Fruit fly (Drosophila melanogaster) whole organism, pupa: ENCODE results near the gene VhaM9.7-d.

Experiments used
- CG10348 ChIP-seq: fragments of 200-800 bp; sonication (Bioruptor generic); IDR thresholded peaks from 2 replicates; pipeline ENCODE4 v1.3.6; 2022; ENCODE audit warnings: missing biosample characterization, missing genetic modification characterization
- CG12605 ChIP-seq: fragments of 200-800 bp; sonication (Bioruptor generic); IDR thresholded peaks from 2 replicates; pipeline ENCODE4 v1.3.6; 2022; ENCODE audit warnings: missing biosample characterization, missing genetic modification characterization
- CG13204 ChIP-seq: fragments of 200-800 bp; sonication (Bioruptor generic); optimal IDR thresholded peaks from 2 replicates; lab custom pipeline; 2018; ENCODE audit warnings: missing biosample characterization, mild to moderate bottlenecking, missing genetic modification characterization, moderate library complexity
- CG14655 ChIP-seq: fragments of 200-800 bp; sonication (Bioruptor generic); optimal IDR thresholded peaks from 3 replicates; lab custom pipeline; 2017; ENCODE audit warnings: mild to moderate bottlenecking, missing biosample characterization, missing genetic modification reagents, missing genetic modification characterization
- CG15710 ChIP-seq: fragments of 200-800 bp; sonication (Bioruptor generic); optimal IDR thresholded peaks from 2 replicates; lab custom pipeline; 2018; ENCODE audit warnings: missing biosample characterization, mild to moderate bottlenecking, missing genetic modification characterization, moderate library complexity
- CG17806 ChIP-seq: fragments of 200-800 bp; sonication (Bioruptor generic); optimal IDR thresholded peaks from 2 replicates; lab custom pipeline; 2018; ENCODE audit warnings: missing biosample characterization, mild to moderate bottlenecking, missing genetic modification characterization, moderate library complexity
- CG32121 ChIP-seq: fragments of 200-800 bp; sonication (Bioruptor generic); IDR thresholded peaks from 2 replicates; pipeline ENCODE4 v1.3.6; 2022; ENCODE audit warnings: missing biosample characterization, missing genetic modification characterization
- CG34367 ChIP-seq: fragments of 200-800 bp; sonication (Bioruptor generic); optimal IDR thresholded peaks from 2 replicates; lab custom pipeline; 2018; ENCODE audit warnings: missing biosample characterization, mild to moderate bottlenecking, missing genetic modification characterization
- CG4496 ChIP-seq: fragments of 200-800 bp; sonication (Bioruptor generic); IDR thresholded peaks from 3 replicates; pipeline ENCODE4 v1.3.6; 2022; ENCODE audit warnings: missing biosample characterization, missing genetic modification characterization
- CG8159 ChIP-seq: fragments of 200-800 bp; sonication (Bioruptor generic); optimal IDR thresholded peaks from 3 replicates; lab custom pipeline; 2018; ENCODE audit warnings: missing biosample characterization, mild to moderate bottlenecking, missing genetic modification characterization, moderate library complexity
- CG8301 ChIP-seq: fragments of 200-800 bp; sonication (Bioruptor generic); optimal IDR thresholded peaks from 2 replicates; lab custom pipeline; 2018; ENCODE audit warnings: missing biosample characterization, mild to moderate bottlenecking, missing genetic modification characterization
- CG9948 ChIP-seq: fragments of 200-800 bp; sonication (Bioruptor generic); optimal IDR thresholded peaks from 2 replicates; lab custom pipeline; 2018; ENCODE audit warnings: missing biosample characterization, mild to moderate bottlenecking, missing genetic modification characterization, moderate library complexity
- D1 ChIP-seq: fragments of 200-800 bp; sonication (Bioruptor generic); optimal IDR thresholded peaks from 2 replicates; lab custom pipeline; 2018; ENCODE audit warnings: missing biosample characterization, mild to moderate bottlenecking, missing genetic modification characterization, moderate library complexity
- EcR ChIP-seq: fragments of 200-800 bp; sonication (Bioruptor generic); optimal IDR thresholded peaks from 3 replicates; lab custom pipeline; 2019; ENCODE audit warnings: missing biosample characterization, missing genetic modification characterization, mild to moderate bottlenecking, moderate library complexity, missing genetic modification reagents
- Ets98B ChIP-seq: fragments of 200-800 bp; sonication (Bioruptor generic); IDR thresholded peaks from 2 replicates; pipeline ENCODE4 v1.3.6; 2022; ENCODE audit warnings: missing biosample characterization, missing genetic modification characterization
- Pif1A ChIP-seq: fragments of 200-800 bp; sonication (Bioruptor generic); optimal IDR thresholded peaks from 3 replicates; lab custom pipeline; 2016; ENCODE audit warnings: missing biosample characterization, missing genetic modification characterization
- Pif1B ChIP-seq: fragments of 200-800 bp; sonication (Bioruptor generic); optimal IDR thresholded peaks from 3 replicates; lab custom pipeline; 2016; ENCODE audit warnings: missing biosample characterization, missing genetic modification characterization
- Snoo ChIP-seq: fragments of 200-800 bp; sonication (Bioruptor generic); optimal IDR thresholded peaks from 3 replicates; lab custom pipeline; 2017; ENCODE audit warnings: missing biosample characterization, mild to moderate bottlenecking, missing genetic modification characterization, inconsistent platforms
- fd96Ca ChIP-seq: fragments of 200-800 bp; sonication (Bioruptor generic); IDR thresholded peaks from 3 replicates; pipeline ENCODE4 v1.3.6; 2022; ENCODE audit warnings: missing biosample characterization, missing genetic modification characterization
- gl ChIP-seq: fragments of 200-800 bp; sonication (Bioruptor generic); optimal IDR thresholded peaks from 2 replicates; lab custom pipeline; 2018; ENCODE audit warnings: missing biosample characterization, mild to moderate bottlenecking, missing genetic modification characterization
- rn ChIP-seq: fragments of 200-800 bp; sonication (Bioruptor generic); IDR thresholded peaks from 2 replicates; pipeline ENCODE4 v1.3.6; 2022; ENCODE audit warnings: missing biosample characterization, missing genetic modification characterization

Gene VhaM9.7-d

dm6 chr3R:16980958-16981623 is 6.1 kb downstream of the VhaM9.7-d start:
- TF ChIP-seq CG32121 (GFP tag; lab: Robert Waterston, UW) (no peak), Pif1A (GFP tag; lab: Kevin White, UChicago) (no peak), CG10348 (GFP tag; lab: Robert Waterston, UW) (no peak), CG15710 (tag; lab: Kevin White, UChicago) (no peak), CG8301 (tag; lab: Kevin White, UChicago) (no peak), CG8159 (tag; lab: Kevin White, UChicago) (no peak), CG4496 (GFP tag; lab: Robert Waterston, UW) (no peak), rn (GFP tag; lab: Robert Waterston, UW) (no peak), CG17806 (tag; lab: Kevin White, UChicago) (no peak), CG13204 (no peak), CG14655 (GFP tag; lab: Kevin White, UChicago) (no peak), CG12605 (GFP tag; lab: Robert Waterston, UW) (no peak), Snoo (tag; lab: Kevin White, UChicago) (no peak)

- no peak for TF ChIP-seq CG10348 (GFP tag; lab: Robert Waterston, UW)
- no peak for TF ChIP-seq CG14655 (GFP tag; lab: Kevin White, UChicago)
- peak; percentile 71 for TF ChIP-seq EcR (GFP tag; lab: Kevin White, UChicago)
- no peak for TF ChIP-seq CG13204
- no peak for TF ChIP-seq D1 (tag; lab: Kevin White, UChicago)
- TF ChIP-seq Pif1B (GFP tag; lab: Kevin White, UChicago): no peak
- TF ChIP-seq gl (tag; lab: Kevin White, UChicago): no peak
- TF ChIP-seq, all 21 proteins: peak for 1
These were observed 7.2 kb downstream of the VhaM9.7-d start, which contains the start of gene AhcyL2 for dm6 chr3R:16982108-16982707. Gene AhcyL2, minus strand, starts transcription at chr3R:16982158.

dm6 chr3R:16983001-16983400 is 8.0 kb downstream of the VhaM9.7-d start:
- TF ChIP-seq CG4496 (GFP tag; lab: Robert Waterston, UW) (no peak), rn (GFP tag; lab: Robert Waterston, UW) (no peak), CG17806 (tag; lab: Kevin White, UChicago) (no peak), Pif1A (GFP tag; lab: Kevin White, UChicago) (no peak), fd96Ca (GFP tag; lab: Robert Waterston, UW) (no peak), gl (tag; lab: Kevin White, UChicago) (no peak), Snoo (tag; lab: Kevin White, UChicago) (no peak), EcR (GFP tag; lab: Kevin White, UChicago) (no peak), CG32121 (GFP tag; lab: Robert Waterston, UW) (no peak), Ets98B (GFP tag; lab: Robert Waterston, UW) (no peak), CG8159 (tag; lab: Kevin White, UChicago) (no peak), CG10348 (GFP tag; lab: Robert Waterston, UW) (no peak), CG14655 (GFP tag; lab: Kevin White, UChicago) (no peak), CG9948 (no peak), CG8301 (tag; lab: Kevin White, UChicago) (no peak), CG12605 (GFP tag; lab: Robert Waterston, UW) (no peak), CG13204 (no peak), CG34367 (tag; lab: Kevin White, UChicago) (no peak)

dm6 chr3R:16984221-16984620 is 9.2 kb downstream of the VhaM9.7-d start:
- TF ChIP-seq Ets98B (GFP tag; lab: Robert Waterston, UW) (no peak), Snoo (tag; lab: Kevin White, UChicago) (no peak), CG8159 (tag; lab: Kevin White, UChicago) (no peak), CG9948 (no peak), CG12605 (GFP tag; lab: Robert Waterston, UW) (no peak), CG17806 (tag; lab: Kevin White, UChicago) (no peak), CG4496 (GFP tag; lab: Robert Waterston, UW) (no peak)

dm6 chr3R:16985547-16985946 is 10.5 kb downstream of the VhaM9.7-d start:
- TF ChIP-seq gl (tag; lab: Kevin White, UChicago) (no peak), D1 (tag; lab: Kevin White, UChicago) (no peak), CG12605 (GFP tag; lab: Robert Waterston, UW) (no peak), CG4496 (GFP tag; lab: Robert Waterston, UW) (no peak), CG15710 (tag; lab: Kevin White, UChicago) (no peak), CG9948 (no peak), CG13204 (no peak), rn (GFP tag; lab: Robert Waterston, UW) (no peak), CG34367 (tag; lab: Kevin White, UChicago) (no peak), CG8301 (tag; lab: Kevin White, UChicago) (no peak), Pif1B (GFP tag; lab: Kevin White, UChicago) (no peak), CG17806 (tag; lab: Kevin White, UChicago) (no peak), CG32121 (GFP tag; lab: Robert Waterston, UW) (no peak), Snoo (tag; lab: Kevin White, UChicago) (no peak)
